Worm (Caenorhabditis elegans) whole organism, mixed stage, embryonic: ENCODE results near the gene F34H10.5.

ENCODE experiments used
- ces-1 ChIP-seq: fragments of 150-350 bp; optimal IDR thresholded peaks from 2 replicates; lab custom pipeline; 2014; ENCODE audit warnings: missing biosample characterization, missing genetic modification reagents, missing genetic modification characterization
- cnd-1 ChIP-seq: fragments of 200-800 bp; sonication (Bioruptor generic); optimal IDR thresholded peaks from 2 replicates; lab custom pipeline; 2018; ENCODE audit warnings: mild to moderate bottlenecking, missing genetic modification characterization, missing compliant biosample characterization
- lin-32 ChIP-seq: fragments of 200-800 bp; sonication (Bioruptor generic); optimal IDR thresholded peaks from 2 replicates; lab custom pipeline; 2018; ENCODE audit warnings: mild to moderate bottlenecking, missing genetic modification characterization, missing compliant biosample characterization
- nhr-237 ChIP-seq: fragments of 150-350 bp; optimal IDR thresholded peaks from 2 replicates; lab custom pipeline; 2014; ENCODE audit warnings: missing biosample characterization, missing genetic modification characterization
- nhr-28 ChIP-seq: fragments of 150-350 bp; optimal IDR thresholded peaks from 2 replicates; lab custom pipeline; 2014; ENCODE audit warnings: missing biosample characterization, missing genetic modification characterization
- pha-4 ChIP-seq: fragments of 150-350 bp; optimal IDR thresholded peaks from 2 replicates; lab custom pipeline; 2018; ENCODE audit warnings: missing biosample characterization, missing genetic modification reagents, missing genetic modification characterization
- snpc-4 ChIP-seq: fragments of 150-350 bp; optimal IDR thresholded peaks from 2 replicates; lab custom pipeline; 2014; ENCODE audit warnings: missing biosample characterization, missing genetic modification characterization
- sptf-1 ChIP-seq: sonication (generic microtip); optimal IDR thresholded peaks from 2 replicates; lab custom pipeline; 2017; ENCODE audit warnings: mild to moderate bottlenecking, missing genetic modification characterization, moderate library complexity, missing compliant biosample characterization

ce11 chrX:9629552-9629951 is 5.9 kb upstream of the F34H10.5 start:
- TF ChIP-seq nhr-237 (tag; lab: Kevin White, UChicago) = no peak
- no peak for TF ChIP-seq nhr-28
- TF ChIP-seq snpc-4 = no peak
- TF ChIP-seq ces-1 (GFP tag; lab: Kevin White, UChicago) = no peak
- TF ChIP-seq lin-32 (GFP tag; lab: Kevin White, UChicago) = no peak
- TF ChIP-seq pha-4 = no peak
- TF ChIP-seq cnd-1 (tag; lab: Kevin White, UChicago) = no peak
- no peak for TF ChIP-seq sptf-1 (tag; lab: Kevin White, UChicago)
